Worm (Caenorhabditis elegans) whole organism, young adult: Measurements from ENCODE around the gene C49G7.12.

Source experiments
- F57C9.4 ChIP-seq: sonication (generic microtip); optimal IDR thresholded peaks from 2 replicates; lab custom pipeline; 2017; ENCODE audit warnings: mild to moderate bottlenecking, missing genetic modification characterization, missing compliant biosample characterization
- ama-1 ChIP-seq, 3 experiments: fragments of 150-350 bp in 1 of 3; sonication (generic microtip) in 2 of 3; optimal IDR thresholded peaks; 2 replicates each; lab custom pipeline; 2014 to 2018; ENCODE audit warnings: missing biosample characterization in 2 of 3, missing genetic modification characterization in 2 of 3, missing genetic modification reagents in 2 of 3
- chd-7 ChIP-seq: sonication (generic microtip); optimal IDR thresholded peaks from 2 replicates; lab custom pipeline; 2016; ENCODE audit warnings: mild to moderate bottlenecking, missing genetic modification characterization, moderate library complexity, missing compliant biosample characterization
- dpl-1 ChIP-seq: fragments of 150-350 bp; optimal IDR thresholded peaks from 2 replicates; lab custom pipeline; 2014; ENCODE audit warnings: missing biosample characterization, missing genetic modification reagents, missing genetic modification characterization
- lin-35 ChIP-seq, 3 experiments: fragments of 150-350 bp in 2 of 3; sonication (generic microtip) in 1 of 3; optimal IDR thresholded peaks; 2 replicates each; lab custom pipeline; 2014 to 2018; ENCODE audit warnings: missing biosample characterization in 3 of 3, missing genetic modification characterization in 3 of 3, missing genetic modification reagents in 3 of 3
- ztf-25 ChIP-seq: fragments of 200-800 bp; sonication (Bioruptor generic); IDR thresholded peaks from 2 replicates; pipeline ENCODE4 v1.3.6; 2022; ENCODE audit warnings: missing genetic modification reagents, missing genetic modification characterization, missing compliant biosample characterization

ce11 chrV:4019188-4019587 is 19.0 kb upstream of the C49G7.12 start, which contains the start of gene K09D9.3:
- TF ChIP-seq dpl-1 (no peak), lin-35 (GFP tag; optimal IDR thresholded peaks at IDR 0.05; lab: Kevin White, UChicago) (no peak), chd-7 (no peak), ztf-25 (no peak), F57C9.4 (tag; lab: Kevin White, UChicago) (no peak), ama-1 (optimal IDR thresholded peaks at IDR 0.05; lab: Kevin White, UChicago) (no peak), ama-1 (GFP tag; optimal IDR thresholded peaks at IDR 0.05; lab: Kevin White, UChicago) (no peak)
